Fruit fly (Drosophila melanogaster) whole organism, larva: ENCODE measurements around the gene CG2991.
A peak's percentile ranks its signal among the peaks of the same experiment; 100 is the strongest.

Source experiments
- noc ChIP-seq: fragments of 200-800 bp; sonication (Bioruptor generic); optimal IDR thresholded peaks from 3 replicates; lab custom pipeline; 2019; ENCODE audit warnings: missing biosample characterization, mild to moderate bottlenecking, missing genetic modification characterization, moderate library complexity

Gene CG2991

dm6 chr2L:2887760-2888600, 31.0 kb downstream of the CG2991 start:
- TF ChIP-seq noc: no peak

DNA sequence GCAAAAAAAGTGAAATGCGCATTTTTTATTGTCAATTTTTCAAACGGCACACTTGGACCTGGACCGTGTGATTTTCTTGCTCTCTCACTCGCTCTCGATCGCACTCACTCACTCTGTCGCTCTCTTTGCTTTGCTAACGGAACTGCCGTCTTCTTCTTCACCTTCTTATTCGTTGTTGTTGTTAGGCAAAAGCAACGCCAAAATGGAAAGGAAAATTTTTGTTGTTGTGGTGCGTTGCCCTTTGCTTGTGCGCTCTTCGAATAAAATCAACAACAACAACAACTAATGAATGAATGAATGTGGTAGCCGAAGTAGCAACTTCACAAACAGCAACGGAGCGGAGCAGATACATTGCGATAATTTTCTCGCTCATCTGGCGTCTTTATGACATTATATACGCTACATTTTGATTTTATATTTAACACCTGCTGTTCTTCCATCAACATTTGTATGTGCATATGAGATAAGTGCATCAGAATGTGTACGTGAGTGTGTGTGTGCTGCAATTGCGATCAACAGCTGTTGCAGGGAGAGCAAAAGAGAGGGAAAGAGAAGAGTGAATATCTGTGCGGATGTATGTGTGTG, 32.0 kb downstream of the CG2991 start:
- peak; percentile 10 for TF ChIP-seq noc

DNA sequence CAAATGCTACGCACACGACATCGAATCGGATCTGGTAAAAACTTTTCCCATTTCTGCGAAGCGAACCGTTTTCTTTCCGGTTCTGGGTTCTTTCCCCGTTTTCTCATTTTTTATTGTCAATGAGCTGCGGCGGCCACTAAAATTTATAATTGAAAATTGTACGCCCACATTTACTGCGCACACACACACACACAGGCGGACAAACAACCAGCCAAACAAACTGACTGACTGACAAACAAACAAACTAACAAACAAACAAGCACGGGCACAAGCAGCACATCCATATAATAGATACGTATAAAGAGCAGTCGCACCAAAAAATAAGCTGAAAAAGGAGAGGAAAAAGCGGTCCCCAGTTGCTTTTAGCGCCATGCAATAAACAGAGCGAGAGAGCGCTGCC, 34.2 kb downstream of the CG2991 start:
- TF ChIP-seq noc: no peak

DNA sequence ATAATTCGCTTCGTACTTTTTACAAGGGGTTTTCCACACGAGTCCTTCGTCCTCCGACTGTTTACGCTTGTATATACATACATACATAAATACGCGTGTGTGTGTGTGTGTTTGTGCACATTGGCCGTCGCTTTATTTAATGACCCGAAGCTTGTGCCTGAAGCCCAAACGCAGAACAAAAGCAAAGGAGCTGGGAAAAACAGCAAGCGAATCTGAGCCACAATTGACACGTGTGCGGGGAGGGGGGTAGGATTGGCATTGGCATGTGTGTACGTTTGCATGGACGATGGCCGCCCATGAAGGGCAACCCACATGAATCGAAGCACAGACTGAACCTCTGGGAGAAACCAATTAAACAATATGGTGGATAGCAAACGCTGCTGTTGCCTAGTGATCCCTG, 37.4 kb downstream of the CG2991 start:
- no peak for TF ChIP-seq noc

DNA sequence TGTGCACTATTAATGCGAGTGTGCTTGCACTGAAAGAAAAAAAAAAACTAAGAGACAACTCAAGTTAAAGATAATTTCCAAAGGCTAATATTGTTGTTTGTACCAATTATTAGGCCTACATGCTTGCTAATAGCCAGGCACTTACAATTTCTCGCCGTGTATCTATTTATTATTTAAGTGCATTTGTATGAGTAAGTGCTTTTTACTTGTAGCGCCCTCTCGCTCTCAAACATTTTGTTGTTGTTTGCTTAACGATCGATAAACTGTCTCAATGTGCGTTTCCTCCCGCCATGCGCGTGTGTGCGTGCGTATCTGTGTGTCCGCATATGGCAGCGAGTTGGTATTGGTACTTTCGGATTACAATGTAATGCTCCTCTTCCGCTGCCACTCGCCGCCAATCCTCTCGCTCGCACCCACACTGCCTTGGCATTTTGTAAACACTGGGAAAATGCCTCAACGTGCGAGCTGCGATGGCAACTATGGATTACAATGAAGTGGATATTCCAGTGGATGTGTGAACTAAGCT, 40.1 kb downstream of the CG2991 start:
- no peak for TF ChIP-seq noc

- TF ChIP-seq noc: no peak
Measured at dm6 chr2L:2897710-2898109, 40.7 kb downstream of the CG2991 start.

- no peak for TF ChIP-seq noc
Measured at dm6 chr2L:2898247-2898646, 41.3 kb downstream of the CG2991 start.

DNA sequence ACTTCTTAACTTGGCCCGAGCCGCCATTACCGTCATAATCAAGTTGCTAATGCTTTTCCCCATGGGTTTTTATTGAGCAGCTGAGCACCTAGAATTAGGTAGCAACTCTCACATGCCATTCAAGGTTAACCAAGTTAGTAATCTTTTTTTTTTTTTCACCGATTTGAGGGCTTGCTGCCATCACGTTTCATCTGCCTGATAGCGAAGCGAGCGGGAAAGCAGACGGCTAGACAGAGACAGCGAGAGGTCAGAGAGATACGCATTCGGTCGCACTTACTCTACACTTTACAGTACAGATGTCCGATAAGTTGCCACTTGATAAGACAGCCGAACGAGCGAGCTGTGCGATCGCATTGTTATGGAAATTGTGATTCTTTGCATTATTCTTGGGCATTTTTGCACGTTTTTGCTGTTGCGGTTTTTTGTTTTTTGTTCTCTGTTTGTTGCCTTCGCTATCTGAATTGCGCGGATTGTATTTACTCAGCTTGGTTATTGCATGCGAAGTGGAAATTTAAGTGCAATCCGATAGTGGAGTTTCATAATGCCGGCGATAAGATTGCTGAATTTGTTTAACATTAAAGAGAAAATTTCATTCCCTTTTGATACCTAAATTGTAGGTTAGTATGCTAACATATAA, 43.5 kb downstream of the CG2991 start:
- peak; percentile 50 for TF ChIP-seq noc

DNA sequence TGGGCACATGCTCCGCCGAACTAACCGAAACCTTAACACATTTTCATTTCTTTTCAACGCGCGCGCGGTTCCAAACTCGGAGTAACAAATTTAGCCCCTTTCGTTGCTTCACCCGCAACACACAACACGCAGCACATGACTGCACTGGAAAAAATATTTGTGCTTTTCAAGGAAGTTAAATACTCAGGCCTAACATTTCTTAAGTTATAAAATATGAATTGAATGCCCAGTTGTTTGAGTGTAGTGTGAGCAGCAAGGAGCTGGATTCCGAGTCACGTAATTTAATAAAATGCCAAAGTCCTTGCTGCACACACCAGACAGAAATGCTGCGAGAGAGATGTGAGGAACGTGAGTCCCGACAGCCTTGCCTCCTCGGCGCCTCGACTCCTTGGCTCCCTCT, 44.5 kb downstream of the CG2991 start:
- TF ChIP-seq noc: no peak

dm6 chr2L:2903649-2904048, 46.7 kb downstream of the CG2991 start:
- no peak for TF ChIP-seq noc

- TF ChIP-seq noc: no peak
Measured at dm6 chr2L:2904316-2905050, 47.5 kb downstream of the CG2991 start.

DNA sequence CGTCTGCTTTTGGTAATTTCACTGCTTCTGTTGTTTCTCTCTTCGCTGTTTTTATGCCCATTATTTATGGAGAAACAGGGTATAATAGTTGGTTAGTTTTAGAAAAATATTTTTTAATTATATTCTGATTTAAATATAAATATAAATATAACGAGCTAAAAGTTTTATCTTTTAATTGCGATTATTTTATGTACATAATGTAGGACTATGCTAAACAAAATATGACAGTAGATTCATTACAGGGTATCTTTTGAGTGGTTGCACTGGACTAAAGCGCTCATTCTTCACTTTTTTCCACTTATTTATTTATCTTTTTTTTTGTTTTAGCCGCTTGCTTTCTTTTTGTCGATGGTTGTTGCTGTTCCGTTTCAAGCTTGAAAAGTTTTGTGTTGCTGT, 48.1 kb downstream of the CG2991 start:
- peak; percentile 87 for TF ChIP-seq noc

DNA sequence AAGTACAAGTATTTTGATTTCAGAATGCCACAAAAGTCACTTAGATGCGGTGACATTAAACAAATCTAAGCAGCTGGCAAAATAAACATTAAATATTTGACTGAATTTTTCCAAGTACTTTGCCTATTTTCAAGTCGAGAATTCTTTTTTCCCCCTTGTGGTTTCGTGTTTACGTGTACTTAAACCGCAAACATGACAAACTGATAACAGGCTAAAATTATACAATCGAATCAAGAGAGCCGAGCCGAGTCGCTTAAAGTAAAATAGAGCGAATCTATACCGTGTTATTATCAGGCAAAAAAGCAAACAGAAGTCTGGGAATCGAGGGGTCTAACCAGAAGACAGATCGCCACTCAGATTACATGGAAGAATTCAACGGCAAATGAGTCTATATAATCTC, 49.2 kb downstream of the CG2991 start:
- no peak for TF ChIP-seq noc

DNA sequence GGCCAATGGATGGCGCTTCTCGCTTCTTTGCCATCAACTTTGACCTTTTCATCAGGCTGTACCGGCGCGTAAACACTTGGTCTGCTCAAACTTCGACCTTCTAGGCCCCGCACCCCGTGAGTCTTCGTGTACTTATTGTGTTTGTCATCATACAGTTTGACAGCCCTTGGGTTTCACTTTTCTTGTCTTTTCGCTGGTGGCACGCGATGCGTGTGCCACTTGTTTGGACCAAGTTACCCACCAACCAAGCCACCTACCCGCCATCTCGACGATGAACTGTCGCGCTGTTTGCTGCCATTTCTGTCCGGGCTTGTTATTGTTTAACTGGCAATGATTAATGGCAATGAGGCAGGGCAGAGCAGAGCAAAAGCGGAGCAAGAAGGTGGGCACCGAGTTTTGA, 50.8 kb downstream of the CG2991 start:
- TF ChIP-seq noc: no peak

dm6 chr2L:2908440-2909154, 51.6 kb downstream of the CG2991 start:
- TF ChIP-seq noc: no peak

- TF ChIP-seq noc: no peak
Measured at dm6 chr2L:2909495-2909894, 52.5 kb downstream of the CG2991 start.
